Fruit fly (Drosophila melanogaster) whole organism, pupa: ENCODE data around the gene CG33514.

Experiments used
- CG10348 ChIP-seq: fragments of 200-800 bp; sonication (Bioruptor generic); IDR thresholded peaks from 2 replicates; pipeline ENCODE4 v1.3.6; 2022; ENCODE audit warnings: missing biosample characterization, missing genetic modification characterization
- CG14655 ChIP-seq: fragments of 200-800 bp; sonication (Bioruptor generic); optimal IDR thresholded peaks from 3 replicates; lab custom pipeline; 2017; ENCODE audit warnings: mild to moderate bottlenecking, missing biosample characterization, missing genetic modification reagents, missing genetic modification characterization
- CG17806 ChIP-seq: fragments of 200-800 bp; sonication (Bioruptor generic); optimal IDR thresholded peaks from 2 replicates; lab custom pipeline; 2018; ENCODE audit warnings: missing biosample characterization, mild to moderate bottlenecking, missing genetic modification characterization, moderate library complexity
- CG34367 ChIP-seq: fragments of 200-800 bp; sonication (Bioruptor generic); optimal IDR thresholded peaks from 2 replicates; lab custom pipeline; 2018; ENCODE audit warnings: missing biosample characterization, mild to moderate bottlenecking, missing genetic modification characterization
- CG8301 ChIP-seq: fragments of 200-800 bp; sonication (Bioruptor generic); optimal IDR thresholded peaks from 2 replicates; lab custom pipeline; 2018; ENCODE audit warnings: missing biosample characterization, mild to moderate bottlenecking, missing genetic modification characterization
- CG9948 ChIP-seq: fragments of 200-800 bp; sonication (Bioruptor generic); optimal IDR thresholded peaks from 2 replicates; lab custom pipeline; 2018; ENCODE audit warnings: missing biosample characterization, mild to moderate bottlenecking, missing genetic modification characterization, moderate library complexity
- fd96Ca ChIP-seq: fragments of 200-800 bp; sonication (Bioruptor generic); IDR thresholded peaks from 3 replicates; pipeline ENCODE4 v1.3.6; 2022; ENCODE audit warnings: missing biosample characterization, missing genetic modification characterization

dm6 chr3L:4365197-4365596, at the start of gene CG33514:
- TF ChIP-seq fd96Ca (GFP tag; lab: Robert Waterston, UW) (no peak), CG8301 (no peak), CG9948 (no peak), CG14655 (GFP tag; lab: Kevin White, UChicago) (no peak), CG17806 (tag; lab: Kevin White, UChicago) (no peak), CG10348 (GFP tag; lab: Robert Waterston, UW) (no peak), CG34367 (tag; lab: Kevin White, UChicago) (no peak)
